Worm (Caenorhabditis elegans) whole organism, L4 larva: ENCODE data around the gene ZK721.4.

Experiments used
- aly-2 ChIP-seq: sonication (generic microtip); optimal IDR thresholded peaks from 2 replicates; lab custom pipeline; 2018; ENCODE audit warnings: missing biosample characterization, missing genetic modification characterization
- ces-1 ChIP-seq: fragments of 150-350 bp; sonication (generic microtip); optimal IDR thresholded peaks from 4 replicates; lab custom pipeline; 2014; ENCODE audit warnings: missing biosample characterization, missing genetic modification reagents, missing genetic modification characterization
- dpl-1 ChIP-seq: fragments of 150-350 bp; optimal IDR thresholded peaks from 2 replicates; lab custom pipeline; 2014; ENCODE audit warnings: missing biosample characterization, missing genetic modification reagents, missing genetic modification characterization
- egl-27 ChIP-seq: sonication (generic microtip); optimal IDR thresholded peaks from 3 replicates; lab custom pipeline; 2017; ENCODE audit warnings: missing biosample characterization, missing genetic modification reagents, missing genetic modification characterization
- lin-39 ChIP-seq: fragments of 150-350 bp; optimal IDR thresholded peaks from 2 replicates; lab custom pipeline; 2014; ENCODE audit warnings: missing biosample characterization, missing genetic modification reagents, missing genetic modification characterization
- skn-1 ChIP-seq: fragments of 150-350 bp; optimal IDR thresholded peaks from 2 replicates; lab custom pipeline; 2014; ENCODE audit warnings: missing biosample characterization, missing genetic modification characterization
- tra-1 ChIP-seq: fragments of 200-800 bp; sonication (Bioruptor generic); IDR thresholded peaks from 2 replicates; pipeline ENCODE4 v1.3.6; 2022; ENCODE audit warnings: missing genetic modification reagents, missing genetic modification characterization, missing compliant biosample characterization

DNA sequence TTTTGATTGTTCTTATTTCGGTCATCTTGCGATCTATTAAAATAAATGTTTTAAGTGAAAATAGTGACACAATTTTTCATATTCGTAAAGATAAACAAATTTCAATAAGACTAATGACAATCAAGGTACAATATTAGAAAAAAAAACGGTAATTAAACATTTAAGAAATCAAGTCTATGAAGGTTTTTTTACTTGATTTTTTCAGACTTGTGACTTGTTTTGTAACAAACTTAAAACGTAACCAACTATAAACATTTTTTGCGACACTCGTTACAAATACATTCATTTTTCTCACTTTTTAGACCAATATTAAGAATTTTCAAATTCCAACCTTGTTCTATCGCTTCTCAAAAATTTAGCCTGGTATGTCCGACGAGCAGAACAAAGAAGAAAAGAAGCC lies 39.3 kb upstream of the ZK721.4 start, which contains the start of gene M02D8.2:
- TF ChIP-seq aly-2 (no peak), tra-1 (GFP tag; lab: Robert Waterston, UW) (no peak), skn-1 (tag; lab: Kevin White, UChicago) (no peak), dpl-1 (GFP tag; lab: Kevin White, UChicago) (no peak), ces-1 (GFP tag; lab: Kevin White, UChicago) (no peak), lin-39 (tag; lab: Kevin White, UChicago) (no peak), egl-27 (tag; lab: Kevin White, UChicago) (no peak)
